Worm (Caenorhabditis elegans) whole organism, L4/young adult: ENCODE measurements around the gene nhr-198.
"Not testable (repeated sequence)": the region's sequence is repeated elsewhere in the genome, so short reads cannot be mapped to it uniquely, and the experiment has no call there.

Source experiments
- W03F9.2 ChIP-seq: fragments of 150-350 bp; optimal IDR thresholded peaks from 2 replicates; lab custom pipeline; 2014; ENCODE audit warnings: missing biosample characterization, missing genetic modification characterization
- him-1 ChIP-seq: sonication (generic microtip); optimal IDR thresholded peaks from 2 replicates; lab custom pipeline; 2016; ENCODE audit warnings: missing genotype, missing genetic modification reagents, missing genetic modification characterization, missing compliant biosample characterization

DNA sequence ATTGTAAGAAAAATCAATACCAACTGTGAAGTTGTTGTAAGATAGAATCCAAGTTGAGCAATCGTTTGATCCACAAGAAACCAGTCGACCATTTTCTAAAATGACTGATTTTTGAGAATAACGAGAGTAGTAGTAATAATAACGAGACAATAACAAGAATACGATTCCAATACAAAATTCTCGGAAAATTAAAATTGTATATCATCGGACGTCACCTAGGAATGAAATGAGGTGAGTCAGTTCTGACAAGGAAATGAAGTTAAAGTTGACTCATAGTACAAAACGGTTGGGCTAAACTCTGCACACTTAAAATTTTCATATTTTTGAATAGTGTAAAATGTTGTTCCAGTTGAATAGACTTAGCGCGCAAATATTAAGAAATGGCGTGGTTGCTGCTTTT lies 50.6 kb downstream of the nhr-198 start, which contains the start of gene str-19:
- TF ChIP-seq him-1 (tag; lab: Kevin White, UChicago); W03F9.2: not testable (repeated sequence)
